Worm (Caenorhabditis elegans): Measurements from ENCODE around the gene C29F7.2.
"Not testable (repeated sequence)": the region's sequence is repeated elsewhere in the genome, so short reads cannot be mapped to it uniquely, and the experiment has no call there.

C29F7.2 gene

DNA sequence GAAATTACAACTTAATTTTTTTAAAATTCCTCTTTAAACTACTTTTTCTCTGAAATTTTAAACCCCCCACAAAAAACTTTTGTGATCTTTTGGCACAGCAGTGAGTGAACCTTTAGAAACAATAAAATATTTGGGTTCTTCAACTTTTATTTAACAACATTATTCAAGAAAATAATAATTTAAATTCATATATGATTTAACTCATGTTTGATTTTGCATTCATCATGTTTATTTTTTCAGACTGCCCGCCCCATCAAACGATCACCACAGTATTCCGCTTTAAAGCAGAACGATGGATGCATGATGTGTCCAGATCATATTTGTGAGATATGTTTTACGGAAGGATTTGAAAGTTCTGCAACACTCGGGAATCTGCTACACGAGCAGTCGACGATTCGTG lies 30.5 kb downstream of the C29F7.2 start, which contains the start of gene set-8:
Gene set-8 (plus strand): TSS at position 301 of the 400 bp plus-strand sequence.
- TF ChIP-seq R02D3.7 (tag; optimal IDR thresholded peaks at IDR 0.05) (no peak), daf-12 (tag; optimal IDR thresholded peaks at IDR 0.05) (no peak), nhr-76 (tag; optimal IDR thresholded peaks at IDR 0.05) (no peak), nhr-102 (tag; optimal IDR thresholded peaks at IDR 0.05) (no peak), attf-4 (tag; optimal IDR thresholded peaks at IDR 0.05) (no peak), ceh-20 (GFP tag; IDR thresholded peaks at IDR 0.05) (no peak), T20F7.1 (GFP tag; optimal IDR thresholded peaks at IDR 0.05) (no peak), vab-7 (GFP tag; IDR thresholded peaks at IDR 0.05) (no peak), ces-1 (GFP tag; optimal IDR thresholded peaks at IDR 0.05) (no peak), nhr-25 (tag; optimal IDR thresholded peaks at IDR 0.05; ENCODE audit: borderline replicate concordance, insufficient read depth) (no peak)

DNA sequence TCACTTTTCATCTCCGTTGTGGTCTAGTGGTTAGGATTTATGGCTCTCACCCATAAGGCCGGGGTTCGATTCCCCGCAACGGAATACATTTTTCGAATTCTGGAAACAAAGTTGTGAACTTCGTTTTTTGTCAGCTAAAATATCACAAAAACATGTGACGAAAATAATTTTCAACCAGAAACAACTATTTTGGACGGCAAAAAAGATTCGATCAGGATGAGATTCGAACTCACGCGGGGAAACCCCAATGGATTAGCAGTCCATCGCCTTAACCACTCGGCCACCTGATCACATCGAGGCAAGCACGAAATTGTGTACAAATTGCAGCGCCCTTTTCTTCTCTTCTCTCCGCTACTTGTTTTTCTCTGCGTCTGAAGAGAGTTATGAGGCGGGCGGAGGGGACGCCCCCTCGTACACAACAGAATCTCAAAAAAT lies 32.8 kb downstream of the C29F7.2 start:
- TF ChIP-seq hlh-11 (tag; optimal IDR thresholded peaks at IDR 0.05) (peak; percentile 83), vab-7 (GFP tag; IDR thresholded peaks at IDR 0.05) (peak; percentile 77; the same call in 1 of the 2 replicates), nhr-102 (tag; optimal IDR thresholded peaks at IDR 0.05) (peak; percentile 82), ceh-44 (GFP tag; IDR thresholded peaks at IDR 0.05) (peak; percentile 33; the same call in 1 of the 2 replicates), ceh-32 (tag; optimal IDR thresholded peaks at IDR 0.05; ENCODE audit: poor library complexity) (peak; percentile 29), F10B5.3 (tag; optimal IDR thresholded peaks at IDR 0.05) (peak; percentile 54), dmd-8 (GFP tag; IDR thresholded peaks at IDR 0.05) (peak; percentile 90; the same call in 1 of the 2 replicates), madf-9 (GFP tag; conservative IDR thresholded peaks at IDR 0.05) (peak; percentile 61), daf-16 (GFP tag; optimal IDR thresholded peaks at IDR 0.05) (peak; percentile 73 to 81), daf-16 (tag; optimal IDR thresholded peaks at IDR 0.05) (peak; percentile 69), tra-1 (GFP tag; IDR thresholded peaks at IDR 0.05) (peak; percentile 90), F26F4.8 (GFP tag; conservative IDR thresholded peaks at IDR 0.05) (peak; percentile 75), lin-38 (GFP tag; IDR thresholded peaks at IDR 0.05) (peak; percentile 76), nhr-28 (tag; optimal IDR thresholded peaks at IDR 0.05) (peak; percentile 17), zfp-3 (GFP tag; conservative IDR thresholded peaks at IDR 0.05) (peak; percentile 73), gei-8 (GFP tag; optimal IDR thresholded peaks at IDR 0.05) (peak; percentile 63), nhr-11 (tag; optimal IDR thresholded peaks at IDR 0.05) (peak; percentile 38), lin-1 (GFP tag; IDR thresholded peaks at IDR 0.05) (peak; percentile 48; the same call in 1 of the 2 replicates), pha-4 (GFP tag; IDR thresholded peaks at IDR 0.05) (peak; percentile 83; the same call in 1 of the 2 replicates), lir-3 (tag; optimal IDR thresholded peaks at IDR 0.05) (peak; percentile 78), php-3 (GFP tag; IDR thresholded peaks at IDR 0.05) (peak; percentile 71), ztf-7 (tag; optimal IDR thresholded peaks at IDR 0.05) (peak; percentile 43), hmg-1.1 (GFP tag; IDR thresholded peaks at IDR 0.05) (peak; percentile 91), ceh-20 (GFP tag; IDR thresholded peaks at IDR 0.05) (peak; percentile 83; the same call in 1 of the 2 replicates), F44E2.7 (GFP tag; IDR thresholded peaks at IDR 0.05) (0 out of 2 replicates have a peak, but pooled peaks have one; percentile 68), mdl-1 (tag; optimal IDR thresholded peaks at IDR 0.05) (peak in 1 of 2 experiments; percentile 70), F37D6.2 (tag; optimal IDR thresholded peaks at IDR 0.05) (peak; percentile 34), snpc-1.2 (GFP tag; IDR thresholded peaks at IDR 0.05) (peak; percentile 82), dpl-1 (GFP tag; optimal IDR thresholded peaks at IDR 0.05) (peak; percentile 29), saeg-2 (GFP tag; IDR thresholded peaks at IDR 0.05) (peak; percentile 83), dve-1 (tag; optimal IDR thresholded peaks at IDR 0.05; ENCODE audit: insufficient read depth) (peak; percentile 68), mep-1 (tag; optimal IDR thresholded peaks at IDR 0.05) (peak; percentile 84), zfp-2 (tag; optimal IDR thresholded peaks at IDR 0.05) (peak; percentile 51), spr-3 (GFP tag; optimal IDR thresholded peaks at IDR 0.05) (peak; percentile 82), daf-19 (GFP tag; conservative IDR thresholded peaks at IDR 0.05) (peak; percentile 93), madf-5 (GFP tag; IDR thresholded peaks at IDR 0.05) (peak in 1 of 2 experiments; percentile 88; a peak in 2 of 4 replicates), duxl-1 (tag; optimal IDR thresholded peaks at IDR 0.05; ENCODE audit: poor library complexity) (peak; percentile 78), unc-130 (GFP tag; optimal IDR thresholded peaks at IDR 0.05) (peak; percentile 54), lin-29 (GFP tag; IDR thresholded peaks at IDR 0.05) (0 out of 2 replicates have a peak, but pooled peaks have one; percentile 55), spr-1 (tag; optimal IDR thresholded peaks at IDR 0.05) (peak; percentile 73)
- TF ChIP-seq pha-4 (tag; optimal IDR thresholded peaks at IDR 0.05), result not testable (repeated sequence)

Measured in whole organism, L4 larva.